Worm (Caenorhabditis elegans): ENCODE measurements around the gene nphp-4.

Gene nphp-4

DNA sequence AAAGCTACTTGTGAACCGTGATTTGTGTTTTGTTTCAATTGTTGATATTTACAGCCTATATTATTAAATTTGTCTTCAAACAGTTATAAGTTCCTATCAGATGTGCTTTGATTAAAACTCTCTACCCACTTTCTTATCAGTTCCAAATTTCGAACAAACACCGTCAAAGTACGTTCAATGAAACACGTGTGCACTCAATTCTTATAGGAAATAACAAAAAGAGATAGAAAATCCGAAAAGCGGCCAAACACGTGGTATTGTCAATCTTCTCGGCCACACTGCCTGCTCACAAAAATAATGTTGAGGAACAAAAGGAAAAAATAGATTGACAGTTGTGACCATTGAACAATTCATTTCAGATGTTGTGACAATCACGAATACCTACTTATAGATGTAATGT lies 42.4 kb upstream of the nphp-4 start (continued):
- TF ChIP-seq lin-38 (GFP tag; IDR thresholded peaks at IDR 0.05) (no peak), sdz-12 (GFP tag; optimal IDR thresholded peaks at IDR 0.05) (no peak), unc-130 (GFP tag; optimal IDR thresholded peaks at IDR 0.05) (no peak), hif-1 (tag; optimal IDR thresholded peaks at IDR 0.05) (peak in 1 of 2 experiments; percentile 40), snpc-4 (tag; optimal IDR thresholded peaks at IDR 0.05) (no peak), Y5F2A.4 (GFP tag; optimal IDR thresholded peaks at IDR 0.05) (no peak), Y75B8A.6 (GFP tag; IDR thresholded peaks at IDR 0.05) (no peak), dve-1 (tag; optimal IDR thresholded peaks at IDR 0.05; ENCODE audit: insufficient read depth) (peak; percentile 98), pqm-1 (tag; optimal IDR thresholded peaks at IDR 0.05) (peak; percentile 61), unc-39 (tag; optimal IDR thresholded peaks at IDR 0.05) (no peak), hlh-11 (tag; optimal IDR thresholded peaks at IDR 0.05) (peak; percentile 92), nhr-76 (tag; optimal IDR thresholded peaks at IDR 0.05) (peak; percentile 6), lin-29 (GFP tag; IDR thresholded peaks at IDR 0.05) (no peak), F10B5.3 (tag; optimal IDR thresholded peaks at IDR 0.05) (no peak), attf-4 (tag; optimal IDR thresholded peaks at IDR 0.05) (no peak), ces-1 (GFP tag; optimal IDR thresholded peaks at IDR 0.05) (no peak), hlh-30 (tag; optimal IDR thresholded peaks at IDR 0.05; ENCODE audit: insufficient read depth) (peak; percentile 91), nhr-48 (tag; optimal IDR thresholded peaks at IDR 0.05) (peak; percentile 62), Y48G9A.11 (GFP tag; IDR thresholded peaks at IDR 0.05) (no peak), zip-11 (GFP tag; IDR thresholded peaks at IDR 0.05) (no peak)

DNA sequence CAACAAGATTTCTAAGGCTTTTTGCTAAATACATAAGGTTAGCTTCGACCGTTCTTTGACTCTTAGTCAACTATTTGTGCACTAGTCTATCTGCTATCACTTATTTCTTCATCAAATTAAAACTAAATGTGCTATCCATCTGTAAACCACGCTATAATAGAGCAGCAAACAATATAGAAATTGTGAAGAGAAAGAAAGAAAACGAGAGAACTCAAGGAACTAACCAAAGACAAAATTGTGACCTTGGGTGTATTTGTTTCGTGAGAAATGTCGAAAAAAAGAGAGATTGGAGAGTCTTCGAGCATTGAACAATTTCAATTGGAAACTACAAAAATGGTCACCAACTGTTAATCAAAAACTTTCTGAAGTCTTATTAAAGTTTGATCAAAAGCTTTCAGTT lies 41.6 kb upstream of the nphp-4 start:
- TF ChIP-seq pqm-1 (tag; optimal IDR thresholded peaks at IDR 0.05) (peak; percentile 29), hlh-30 (tag; optimal IDR thresholded peaks at IDR 0.05; ENCODE audit: insufficient read depth) (peak; percentile 18), nhr-77 (tag; optimal IDR thresholded peaks at IDR 0.05) (peak; percentile 80), nhr-28 (tag; optimal IDR thresholded peaks at IDR 0.05) (peak; percentile 84), dmd-6 (GFP tag; IDR thresholded peaks at IDR 0.05) (peak; percentile 83), dve-1 (tag; optimal IDR thresholded peaks at IDR 0.05; ENCODE audit: insufficient read depth) (peak; percentile 77), nhr-6 (tag; optimal IDR thresholded peaks at IDR 0.05) (no peak), set-16 (GFP tag; IDR thresholded peaks at IDR 0.05) (no peak), daf-16 (GFP tag; optimal IDR thresholded peaks at IDR 0.05) (no peak), daf-16 (tag; optimal IDR thresholded peaks at IDR 0.05) (peak; percentile 82), daf-12 (tag; optimal IDR thresholded peaks at IDR 0.05) (no peak), mep-1 (tag; optimal IDR thresholded peaks at IDR 0.05) (peak; percentile 28), mdl-1 (tag; optimal IDR thresholded peaks at IDR 0.05) (peak in 1 of 2 experiments; percentile 56)

DNA sequence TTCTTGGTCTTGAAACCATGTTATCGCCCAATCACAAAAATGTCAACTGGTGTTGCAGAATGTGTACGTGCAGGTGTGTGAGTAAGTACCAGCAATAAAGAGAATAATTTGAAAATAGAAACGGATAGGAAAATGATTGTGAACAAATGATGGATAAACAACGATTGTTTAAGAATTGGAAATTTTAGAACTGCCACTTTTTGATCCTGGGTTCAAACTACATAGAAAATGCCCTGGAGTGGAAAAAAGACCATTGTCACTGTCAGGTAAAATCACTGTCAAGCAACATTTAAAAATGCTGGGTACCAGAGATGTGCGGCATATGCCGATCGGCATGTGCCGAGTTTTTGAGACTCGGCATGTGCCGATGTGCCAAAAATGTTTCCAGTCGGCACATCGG lies 39.7 kb upstream of the nphp-4 start:
- peak in 1 of 2 experiments; percentile 92 for TF ChIP-seq unc-62 (GFP tag; optimal IDR thresholded peaks at IDR 0.05 in 1 of 2)
- no peak for TF ChIP-seq unc-62 (tag; optimal IDR thresholded peaks at IDR 0.05)
- TF ChIP-seq mdl-1 (tag; optimal IDR thresholded peaks at IDR 0.05), result peak in 1 of 2 experiments; percentile 7
- TF ChIP-seq mes-2 (tag; optimal IDR thresholded peaks at IDR 0.05; ENCODE audit: poor library complexity, severe bottlenecking), result no peak
- peak; percentile 33 for TF ChIP-seq nhr-28 (tag; optimal IDR thresholded peaks at IDR 0.05)
- no peak for TF ChIP-seq nhr-237 (tag; optimal IDR thresholded peaks at IDR 0.05)

DNA sequence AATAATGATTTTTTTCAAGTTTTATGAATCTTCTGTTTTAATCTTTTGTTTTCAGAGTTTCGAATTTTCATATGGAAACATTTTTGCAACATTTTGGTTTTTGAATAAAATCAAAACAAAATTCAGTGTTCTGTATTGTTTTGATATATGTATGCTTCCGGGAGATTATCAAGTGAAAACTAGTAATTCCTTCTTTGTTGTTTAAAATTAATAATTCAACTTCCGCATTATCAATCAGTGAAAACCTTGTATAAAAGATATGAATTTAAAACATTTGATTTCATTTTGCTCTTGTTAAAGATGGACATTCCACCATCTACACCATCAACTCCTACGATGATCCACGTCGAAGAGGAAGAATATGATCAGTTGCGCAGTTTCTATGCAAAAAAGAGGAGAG lies 36.2 kb upstream of the nphp-4 start, which contains the start of gene sulp-5:
TSS of gene sulp-5 (plus strand) at position 301 of the 400 bp plus-strand sequence.
- TF ChIP-seq nhr-237 (tag; optimal IDR thresholded peaks at IDR 0.05), result no peak
- no peak for TF ChIP-seq unc-130 (GFP tag; optimal IDR thresholded peaks at IDR 0.05)
- no peak for TF ChIP-seq ZK337.2 (GFP tag; IDR thresholded peaks at IDR 0.05)
- TF ChIP-seq saeg-2 (GFP tag; IDR thresholded peaks at IDR 0.05), result no peak
- TF ChIP-seq daf-19 (GFP tag; conservative IDR thresholded peaks at IDR 0.05), result no peak
- TF ChIP-seq zip-11 (GFP tag; IDR thresholded peaks at IDR 0.05), result no peak
- no peak for TF ChIP-seq ama-1 (optimal IDR thresholded peaks at IDR 0.05)
- TF ChIP-seq php-3 (GFP tag; IDR thresholded peaks at IDR 0.05), result no peak
- no peak for TF ChIP-seq hlh-30 (tag; optimal IDR thresholded peaks at IDR 0.05; ENCODE audit: insufficient read depth)
- TF ChIP-seq zfp-3 (GFP tag; conservative IDR thresholded peaks at IDR 0.05), result no peak
- no peak for TF ChIP-seq aly-2 (tag; optimal IDR thresholded peaks at IDR 0.05)
- TF ChIP-seq hif-1 (tag; optimal IDR thresholded peaks at IDR 0.05), result no peak
- TF ChIP-seq pha-4 (GFP tag; IDR thresholded peaks at IDR 0.05), result no peak
- no peak for TF ChIP-seq pha-4 (tag; optimal IDR thresholded peaks at IDR 0.05)
- no peak for TF ChIP-seq duxl-1 (tag; optimal IDR thresholded peaks at IDR 0.05; ENCODE audit: poor library complexity)
- TF ChIP-seq nhr-48 (tag; optimal IDR thresholded peaks at IDR 0.05), result no peak
